Fruit fly (Drosophila melanogaster): Measurements from ENCODE around the gene CG33658.

CG33658 gene

dm6 chr3R:24875939-24876842 is 35.2 kb upstream of the CG33658 start, which contains the start of gene CG3744 (continued):
- TF ChIP-seq her (GFP tag; optimal IDR thresholded peaks at IDR 0.05) (peak; percentile 39), toy (GFP tag; IDR thresholded peaks at IDR 0.05) (peak; percentile 83), exex (tag; optimal IDR thresholded peaks at IDR 0.05) (no peak), cad (GFP tag; optimal IDR thresholded peaks at IDR 0.05) (no peak), phol (tag; optimal IDR thresholded peaks at IDR 0.05) (peak; percentile 90), knrl (GFP tag; IDR thresholded peaks at IDR 0.05; ENCODE audit: partially characterized antibody) (peak; percentile 96), Antp (GFP tag; optimal IDR thresholded peaks at IDR 0.05) (peak; percentile 72), CG14667 (GFP tag; IDR thresholded peaks at IDR 0.05) (peak; percentile 92), ham (GFP tag; IDR thresholded peaks at IDR 0.05) (peak; percentile 52; the same call in 1 of the 2 replicates), maf-S (GFP tag; optimal IDR thresholded peaks at IDR 0.05) (peak; percentile 36), klu (GFP tag; IDR thresholded peaks at IDR 0.05) (peak; percentile 84), MESR4 (GFP tag; optimal IDR thresholded peaks at IDR 0.05) (peak; percentile 60), Six4 (GFP tag; optimal IDR thresholded peaks at IDR 0.05) (peak; percentile 86), p53 (GFP tag; optimal IDR thresholded peaks at IDR 0.05) (no peak), fd3F (GFP tag; optimal IDR thresholded peaks at IDR 0.05) (peak; percentile 90), Chrac-16 (GFP tag; optimal IDR thresholded peaks at IDR 0.05) (peak; percentile 86), Ptx1 (GFP tag; IDR thresholded peaks at IDR 0.05) (peak; percentile 95), CoRest (tag; optimal IDR thresholded peaks at IDR 0.05) (peak; percentile 93), ttk (GFP tag; IDR thresholded peaks at IDR 0.05) (peak; percentile 89), Spps (tag; optimal IDR thresholded peaks at IDR 0.05) (peak; percentile 54), CG8924 (tag; optimal IDR thresholded peaks at IDR 0.05) (peak; percentile 90), Dll (GFP tag; IDR thresholded peaks at IDR 0.05; ENCODE audit: partially characterized antibody) (peak; percentile 99), onecut (GFP tag; IDR thresholded peaks at IDR 0.05) (peak; percentile 88), Doc2 (GFP tag; IDR thresholded peaks at IDR 0.05) (peak; percentile 46), CG12942 (GFP tag; optimal IDR thresholded peaks at IDR 0.05) (peak; percentile 87), CG7963 (GFP tag; IDR thresholded peaks at IDR 0.05; ENCODE audit: partially characterized antibody) (peak; percentile 93), CG7357 (GFP tag; IDR thresholded peaks at IDR 0.05) (peak; percentile 79), Lim3 (GFP tag; IDR thresholded peaks at IDR 0.05) (peak; percentile 70), TFAM (GFP tag; optimal IDR thresholded peaks at IDR 0.05) (peak; percentile 19), Hr51 (GFP tag; optimal IDR thresholded peaks at IDR 0.05) (peak; percentile 79 to 87), CG12769 (tag; optimal IDR thresholded peaks at IDR 0.05) (no peak), CG9215 (GFP tag; IDR thresholded peaks at IDR 0.05) (peak; percentile 92), CG9817 (tag; optimal IDR thresholded peaks at IDR 0.05) (peak; percentile 95), eyg (GFP tag; optimal IDR thresholded peaks at IDR 0.05) (peak; percentile 46), CG3065 (GFP tag; optimal IDR thresholded peaks at IDR 0.05) (peak; percentile 76), Oli (tag; optimal IDR thresholded peaks at IDR 0.05) (peak; percentile 84), ssp (GFP tag; IDR thresholded peaks at IDR 0.05) (peak; percentile 86), HLH54F (GFP tag; optimal IDR thresholded peaks at IDR 0.05) (peak; percentile 82), bab2 (GFP tag; optimal IDR thresholded peaks at IDR 0.05) (peak; percentile 75), CG3163 (GFP tag; optimal IDR thresholded peaks at IDR 0.05) (peak; percentile 27), CG3726 (GFP tag; IDR thresholded peaks at IDR 0.05) (peak; percentile 84), grn (GFP tag; optimal IDR thresholded peaks at IDR 0.05) (peak; percentile 0), CG9609 (GFP tag; optimal IDR thresholded peaks at IDR 0.05) (peak; percentile 77), Atf6 (GFP tag; IDR thresholded peaks at IDR 0.05) (peak; percentile 82), Dp (GFP tag; optimal IDR thresholded peaks at IDR 0.05) (no peak), ind (GFP tag; optimal IDR thresholded peaks at IDR 0.05) (peak; percentile 93), CG7271 (tag; optimal IDR thresholded peaks at IDR 0.05) (peak; percentile 40), ap (GFP tag; IDR thresholded peaks at IDR 0.05) (peak; percentile 84), dimm (GFP tag; IDR thresholded peaks at IDR 0.05) (peak; percentile 87)
